Worm (Caenorhabditis elegans) whole organism, L3 larva: Measurements from ENCODE around the gene C54G7.1.
A peak's percentile ranks its signal among the peaks of the same experiment; 100 is the strongest.

Experiments
- ceh-9 ChIP-seq: sonication (generic microtip); optimal IDR thresholded peaks from 2 replicates; lab custom pipeline; 2018; ENCODE audit warnings: missing biosample characterization, missing genetic modification characterization
- pha-4 ChIP-seq: fragments of 150-350 bp; optimal IDR thresholded peaks from 2 replicates; lab custom pipeline; 2014; ENCODE audit warnings: missing biosample characterization, missing genetic modification reagents, missing genetic modification characterization

C54G7.1 gene

DNA sequence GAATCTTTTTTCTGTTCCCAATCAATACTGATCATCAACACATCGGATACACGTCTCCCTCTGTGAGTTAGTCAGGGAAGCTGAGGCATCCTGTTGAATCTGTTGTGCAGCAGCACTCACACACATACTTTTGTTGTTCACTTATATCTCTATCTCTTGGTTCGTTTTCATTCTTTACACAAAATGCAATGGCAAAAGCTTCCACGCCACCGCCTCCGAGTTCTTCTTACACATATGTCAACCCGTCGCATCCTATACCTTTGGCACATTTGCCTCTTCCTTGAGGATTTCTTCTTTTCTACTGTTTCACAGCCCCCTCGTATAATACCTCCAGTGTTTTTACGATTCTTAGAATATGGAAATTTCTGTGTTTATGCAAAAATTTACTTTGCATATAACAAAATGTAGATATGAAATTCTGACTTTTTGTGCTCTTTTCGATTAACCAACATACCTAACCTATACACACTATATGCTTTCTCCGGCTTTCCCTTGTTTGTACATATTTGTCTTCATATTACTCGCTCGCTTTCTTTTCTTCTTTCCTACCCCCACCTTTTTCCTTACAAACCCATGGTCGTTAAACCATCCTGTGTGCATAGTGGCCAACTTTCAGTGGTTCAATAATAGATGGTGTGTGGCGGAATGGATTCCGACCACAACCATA, 48.9 kb downstream of the C54G7.1 start, which contains the start of gene unc-97:
Gene unc-97 (plus strand): TSS at position 617 of the 667 bp plus-strand sequence.
- TF ChIP-seq ceh-9 (tag; lab: Kevin White, UChicago) (no peak), pha-4 (peak; percentile 2)
